Worm (Caenorhabditis elegans) whole organism, early embryonic: ENCODE results near the gene inos-1.

ENCODE experiments used
- F13C5.2 ChIP-seq: sonication (generic microtip); optimal IDR thresholded peaks from 2 replicates; lab custom pipeline; 2017; ENCODE audit warnings: mild to moderate bottlenecking, missing genetic modification characterization, inconsistent platforms, missing compliant biosample characterization
- ama-1 ChIP-seq: fragments of 150-350 bp; optimal IDR thresholded peaks from 2 replicates; lab custom pipeline; 2014
- ceh-13 ChIP-seq: fragments of 200-800 bp; sonication (Bioruptor generic); optimal IDR thresholded peaks from 2 replicates; lab custom pipeline; 2018; ENCODE audit warnings: mild to moderate bottlenecking, missing genetic modification characterization, missing compliant biosample characterization
- ets-7 ChIP-seq: sonication (generic microtip); optimal IDR thresholded peaks from 2 replicates; lab custom pipeline; 2016; ENCODE audit warnings: missing genotype, missing genetic modification characterization, missing compliant biosample characterization
- flt-1 ChIP-seq: fragments of 200-800 bp; sonication (Bioruptor generic); IDR thresholded peaks from 2 replicates; pipeline ENCODE4 v1.3.6; 2022; ENCODE audit warnings: missing genetic modification characterization, missing compliant biosample characterization
- hmbx-1 ChIP-seq: sonication (generic microtip); optimal IDR thresholded peaks from 2 replicates; lab custom pipeline; 2016; ENCODE audit warnings: mild to moderate bottlenecking, missing genetic modification characterization, missing compliant biosample characterization
- hmg-4 ChIP-seq: fragments of 200-800 bp; sonication (Bioruptor generic); optimal IDR thresholded peaks from 2 replicates; lab custom pipeline; 2018; ENCODE audit warnings: mild to moderate bottlenecking, missing genetic modification characterization, missing compliant biosample characterization
- pes-1 ChIP-seq: fragments of 200-800 bp; sonication (Bioruptor generic); IDR thresholded peaks from 2 replicates; pipeline ENCODE4 v1.3.6; 2022; ENCODE audit warnings: missing genetic modification reagents, missing genetic modification characterization, missing compliant biosample characterization
- scrt-1 ChIP-seq: fragments of 200-800 bp; sonication (Bioruptor generic); IDR thresholded peaks from 2 replicates; pipeline ENCODE4 v1.3.6; 2022; ENCODE audit warnings: missing genetic modification characterization, missing compliant biosample characterization
- tbx-11 ChIP-seq: fragments of 200-800 bp; sonication (Bioruptor generic); IDR thresholded peaks from 2 replicates; pipeline ENCODE4 v1.3.6; 2022; ENCODE audit warnings: missing genetic modification characterization, missing compliant biosample characterization

DNA sequence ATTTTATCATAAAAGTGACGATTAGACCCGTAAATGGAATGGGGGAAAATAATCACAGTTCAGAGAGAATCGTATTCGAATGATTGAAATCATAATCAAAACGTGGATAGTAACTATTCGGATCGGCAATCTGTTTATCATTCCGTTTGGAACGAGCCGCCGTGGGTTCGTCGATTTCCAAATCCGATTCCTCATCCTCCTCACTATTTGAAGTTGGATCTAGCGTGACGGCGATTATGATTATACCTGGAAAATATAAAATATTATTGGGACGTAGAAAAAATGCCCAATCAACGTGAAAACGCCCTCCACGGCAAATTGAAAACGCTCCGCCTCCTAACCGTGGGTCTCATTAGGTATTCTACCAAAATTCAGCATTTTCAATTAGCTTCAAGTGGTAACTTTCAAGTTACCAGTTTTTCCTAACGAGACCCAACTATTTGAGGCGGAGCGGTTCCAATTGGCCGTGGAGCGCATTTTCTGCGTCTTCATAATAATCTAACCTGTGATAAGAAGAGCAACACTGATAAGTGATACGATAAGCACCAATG lies 31.1 kb upstream of the inos-1 start:
- TF ChIP-seq tbx-11 (GFP tag; lab: Robert Waterston, UW), result no peak
- TF ChIP-seq ceh-13 (GFP tag; lab: Kevin White, UChicago), result no peak
- TF ChIP-seq ets-7, result no peak
- TF ChIP-seq flt-1 (GFP tag; lab: Robert Waterston, UW), result no peak
- TF ChIP-seq pes-1 (GFP tag; lab: Robert Waterston, UW), result no peak
- TF ChIP-seq ama-1 (lab: Kevin White, UChicago), result no peak
- no peak for TF ChIP-seq F13C5.2 (tag; lab: Kevin White, UChicago)
- no peak for TF ChIP-seq scrt-1 (GFP tag; lab: Robert Waterston, UW)
- TF ChIP-seq hmg-4 (GFP tag; lab: Kevin White, UChicago), result no peak
- TF ChIP-seq hmbx-1 (tag; lab: Kevin White, UChicago), result no peak
